Worm (Caenorhabditis elegans) whole organism, late embryonic: ENCODE results near the gene W06A11.1.
A peak's percentile ranks its signal among the peaks of the same experiment; 100 is the strongest.

Experiments used
- C08G9.2 ChIP-seq: sonication (generic microtip); optimal IDR thresholded peaks from 2 replicates; lab custom pipeline; 2016; ENCODE audit warnings: mild to moderate bottlenecking, missing genetic modification characterization, moderate library complexity, missing compliant biosample characterization
- K02D7.2 ChIP-seq: sonication (generic microtip); optimal IDR thresholded peaks from 2 replicates; lab custom pipeline; 2017; ENCODE audit warnings: mild to moderate bottlenecking, missing genetic modification characterization, missing compliant biosample characterization
- T23F11.4 ChIP-seq: fragments of 200-800 bp; sonication (Bioruptor generic); optimal IDR thresholded peaks from 2 replicates; lab custom pipeline; 2018; ENCODE audit warnings: mild to moderate bottlenecking, missing genetic modification characterization, missing compliant biosample characterization
- ceh-14 ChIP-seq: sonication (generic microtip); optimal IDR thresholded peaks from 2 replicates; lab custom pipeline; 2016; ENCODE audit warnings: missing genotype, missing genetic modification characterization, missing compliant biosample characterization
- ceh-18 ChIP-seq: sonication (generic microtip); optimal IDR thresholded peaks from 2 replicates; lab custom pipeline; 2016; ENCODE audit warnings: missing genetic modification characterization, missing compliant biosample characterization
- ceh-19 ChIP-seq: fragments of 200-800 bp; sonication (Bioruptor generic); optimal IDR thresholded peaks from 2 replicates; lab custom pipeline; 2018; ENCODE audit warnings: mild to moderate bottlenecking, missing genetic modification characterization, missing compliant biosample characterization
- ceh-2 ChIP-seq: sonication (generic microtip); optimal IDR thresholded peaks from 2 replicates; lab custom pipeline; 2016; ENCODE audit warnings: missing genotype, missing genetic modification characterization, missing compliant biosample characterization
- ceh-24 ChIP-seq: sonication (generic microtip); optimal IDR thresholded peaks from 2 replicates; lab custom pipeline; 2016; ENCODE audit warnings: mild to moderate bottlenecking, missing genetic modification characterization, missing compliant biosample characterization
- ceh-31 ChIP-seq: sonication (generic microtip); optimal IDR thresholded peaks from 2 replicates; lab custom pipeline; 2016; ENCODE audit warnings: missing genetic modification characterization, missing compliant biosample characterization
- ceh-34 ChIP-seq: sonication (generic microtip); optimal IDR thresholded peaks from 2 replicates; lab custom pipeline; 2016; ENCODE audit warnings: mild to moderate bottlenecking, missing genetic modification characterization, missing compliant biosample characterization
- ceh-48 ChIP-seq: sonication (generic microtip); optimal IDR thresholded peaks from 2 replicates; lab custom pipeline; 2016; ENCODE audit warnings: missing genetic modification characterization, inconsistent platforms, missing compliant biosample characterization
- ceh-6 ChIP-seq: fragments of 200-800 bp; sonication (Bioruptor generic); optimal IDR thresholded peaks from 2 replicates; lab custom pipeline; 2018; ENCODE audit warnings: mild to moderate bottlenecking, missing genetic modification characterization, missing compliant biosample characterization
- ceh-9 ChIP-seq: sonication (generic microtip); optimal IDR thresholded peaks from 2 replicates; lab custom pipeline; 2016; ENCODE audit warnings: mild to moderate bottlenecking, missing genetic modification characterization, inconsistent platforms, missing compliant biosample characterization
- elt-2 ChIP-seq: sonication (generic microtip); optimal IDR thresholded peaks from 2 replicates; lab custom pipeline; 2016; ENCODE audit warnings: missing genetic modification reagents, missing genetic modification characterization, missing compliant biosample characterization
- ets-4 ChIP-seq: sonication (generic microtip); optimal IDR thresholded peaks from 2 replicates; lab custom pipeline; 2016; ENCODE audit warnings: missing genetic modification characterization, missing compliant biosample characterization
- eyg-1 ChIP-seq: sonication (generic microtip); optimal IDR thresholded peaks from 2 replicates; lab custom pipeline; 2016; ENCODE audit warnings: missing genotype, missing genetic modification characterization, missing compliant biosample characterization
- fax-1 ChIP-seq: sonication (generic microtip); optimal IDR thresholded peaks from 2 replicates; lab custom pipeline; 2016; ENCODE audit warnings: missing genotype, missing genetic modification characterization, missing compliant biosample characterization
- fkh-10 ChIP-seq: fragments of 150-350 bp; optimal IDR thresholded peaks from 2 replicates; lab custom pipeline; 2014; ENCODE audit warnings: missing biosample characterization, missing genetic modification reagents, missing genetic modification characterization
- gmeb-2 ChIP-seq: sonication (generic microtip); optimal IDR thresholded peaks from 2 replicates; lab custom pipeline; 2016; ENCODE audit warnings: missing genetic modification characterization, inconsistent platforms, missing compliant biosample characterization
- hlh-13 ChIP-seq: fragments of 200-800 bp; sonication (Bioruptor generic); optimal IDR thresholded peaks from 2 replicates; lab custom pipeline; 2018; ENCODE audit warnings: mild to moderate bottlenecking, missing genetic modification characterization, missing compliant biosample characterization
- hlh-15 ChIP-seq: sonication (generic microtip); optimal IDR thresholded peaks from 2 replicates; lab custom pipeline; 2016; ENCODE audit warnings: missing genetic modification characterization, missing compliant biosample characterization
- hlh-30 ChIP-seq: sonication (generic microtip); optimal IDR thresholded peaks from 2 replicates; lab custom pipeline; 2017; ENCODE audit warnings: antibody characterized with exemption, missing genetic modification characterization, missing compliant biosample characterization; ENCODE audit not compliant: insufficient read depth
- hlh-6 ChIP-seq: sonication (generic microtip); optimal IDR thresholded peaks from 2 replicates; lab custom pipeline; 2016; ENCODE audit warnings: missing genotype, missing genetic modification characterization, missing compliant biosample characterization
- hlh-8 ChIP-seq: sonication (generic microtip); optimal IDR thresholded peaks from 2 replicates; lab custom pipeline; 2016; ENCODE audit warnings: missing genotype, missing genetic modification characterization, missing compliant biosample characterization
- mec-3 ChIP-seq: sonication (generic microtip); optimal IDR thresholded peaks from 2 replicates; lab custom pipeline; 2016; ENCODE audit warnings: borderline replicate concordance, missing genetic modification characterization, missing compliant biosample characterization
- nfya-1 ChIP-seq: sonication (generic microtip); optimal IDR thresholded peaks from 2 replicates; lab custom pipeline; 2017; ENCODE audit warnings: missing genetic modification characterization, mild to moderate bottlenecking, missing compliant biosample characterization, antibody characterized with exemption, moderate library complexity
- nhr-11 ChIP-seq: fragments of 150-350 bp; optimal IDR thresholded peaks from 2 replicates; lab custom pipeline; 2014; ENCODE audit warnings: missing biosample characterization, missing genetic modification characterization
- pag-3 ChIP-seq: sonication (generic microtip); optimal IDR thresholded peaks from 2 replicates; lab custom pipeline; 2016; ENCODE audit warnings: missing compliant biosample characterization, missing genetic modification characterization, borderline replicate concordance
- pax-1 ChIP-seq: fragments of 150-350 bp; optimal IDR thresholded peaks from 2 replicates; lab custom pipeline; 2014; ENCODE audit warnings: missing biosample characterization, missing genetic modification characterization
- pha-2 ChIP-seq: sonication (generic microtip); optimal IDR thresholded peaks from 2 replicates; lab custom pipeline; 2017; ENCODE audit warnings: mild to moderate bottlenecking, missing genetic modification characterization, missing compliant biosample characterization
- pha-4 ChIP-seq: fragments of 150-350 bp; optimal IDR thresholded peaks from 2 replicates; lab custom pipeline; 2018; ENCODE audit warnings: missing biosample characterization, missing genetic modification reagents, missing genetic modification characterization
- pqm-1 ChIP-seq: sonication (generic microtip); optimal IDR thresholded peaks from 2 replicates; lab custom pipeline; 2016; ENCODE audit warnings: missing genetic modification characterization, missing compliant biosample characterization
- pros-1 ChIP-seq: fragments of 150-350 bp; optimal IDR thresholded peaks from 2 replicates; lab custom pipeline; 2014; ENCODE audit warnings: missing biosample characterization, missing genetic modification reagents, missing genetic modification characterization
- ref-2 ChIP-seq: sonication (generic microtip); optimal IDR thresholded peaks from 2 replicates; lab custom pipeline; 2016; ENCODE audit warnings: missing genetic modification characterization, missing compliant biosample characterization
- rnt-1 ChIP-seq: sonication (generic microtip); optimal IDR thresholded peaks from 2 replicates; lab custom pipeline; 2016; ENCODE audit warnings: missing genetic modification characterization, missing compliant biosample characterization
- sox-2 ChIP-seq: fragments of 200-800 bp; sonication (Bioruptor generic); IDR thresholded peaks from 2 replicates; pipeline ENCODE4 v1.3.6; 2022; ENCODE audit warnings: missing genetic modification reagents, missing genetic modification characterization, missing compliant biosample characterization
- sox-4 ChIP-seq: sonication (generic microtip); optimal IDR thresholded peaks from 2 replicates; lab custom pipeline; 2017; ENCODE audit warnings: mild to moderate bottlenecking, missing genetic modification characterization, inconsistent platforms, missing compliant biosample characterization
- tbx-2 ChIP-seq: sonication (generic microtip); optimal IDR thresholded peaks from 2 replicates; lab custom pipeline; 2016; ENCODE audit warnings: missing genetic modification characterization, missing compliant biosample characterization
- tbx-7 ChIP-seq: sonication (generic microtip); optimal IDR thresholded peaks from 2 replicates; lab custom pipeline; 2016; ENCODE audit warnings: missing genotype, missing genetic modification characterization, missing compliant biosample characterization
- ttx-3 ChIP-seq: sonication (generic microtip); optimal IDR thresholded peaks from 2 replicates; lab custom pipeline; 2016; ENCODE audit warnings: missing genetic modification reagents, missing genetic modification characterization, missing compliant biosample characterization
- unc-42 ChIP-seq: sonication (generic microtip); optimal IDR thresholded peaks from 2 replicates; lab custom pipeline; 2016; ENCODE audit warnings: missing genotype, missing genetic modification characterization, missing compliant biosample characterization
- unc-86 ChIP-seq: sonication (generic microtip); optimal IDR thresholded peaks from 2 replicates; lab custom pipeline; 2016; ENCODE audit warnings: missing genetic modification characterization, missing compliant biosample characterization
- ztf-16 ChIP-seq: sonication (generic microtip); optimal IDR thresholded peaks from 2 replicates; lab custom pipeline; 2017; ENCODE audit warnings: missing genetic modification characterization, missing compliant biosample characterization

The W06A11.1 gene

DNA sequence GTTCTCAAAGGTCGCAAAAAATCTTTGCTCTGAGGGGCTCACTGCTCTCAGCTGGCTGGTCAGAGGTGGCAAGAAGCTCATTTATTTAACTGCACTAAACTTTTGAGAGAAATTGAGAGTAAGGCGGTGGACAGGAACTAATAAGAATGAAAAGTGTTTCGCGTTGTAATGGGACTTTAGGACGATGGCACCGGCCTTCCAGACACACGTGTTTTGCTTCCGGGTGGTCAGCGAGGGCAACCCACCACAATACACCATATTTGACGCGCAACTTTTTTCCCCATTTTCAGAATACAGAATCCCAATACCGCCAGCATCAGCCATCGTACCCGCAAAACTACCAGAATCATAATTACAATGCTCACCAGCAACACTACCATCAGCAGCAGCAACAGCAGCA is 27.3 kb upstream of the W06A11.1 start:
- TF ChIP-seq ceh-48 (tag; lab: Kevin White, UChicago) (no peak), C08G9.2 (tag; lab: Kevin White, UChicago) (no peak), pqm-1 (tag; lab: Kevin White, UChicago) (no peak), hlh-13 (GFP tag; lab: Kevin White, UChicago) (no peak), ets-4 (tag; lab: Kevin White, UChicago) (no peak), hlh-8 (tag; lab: Kevin White, UChicago) (no peak), nfya-1 (tag; lab: Kevin White, UChicago) (no peak), ceh-24 (tag; lab: Kevin White, UChicago) (no peak), hlh-15 (tag; lab: Kevin White, UChicago) (no peak), K02D7.2 (no peak), pha-4 (tag; lab: Kevin White, UChicago) (no peak), tbx-7 (no peak), ceh-19 (GFP tag; lab: Kevin White, UChicago) (no peak), unc-42 (no peak), ceh-31 (tag; lab: Kevin White, UChicago) (no peak), ceh-2 (no peak)

DNA sequence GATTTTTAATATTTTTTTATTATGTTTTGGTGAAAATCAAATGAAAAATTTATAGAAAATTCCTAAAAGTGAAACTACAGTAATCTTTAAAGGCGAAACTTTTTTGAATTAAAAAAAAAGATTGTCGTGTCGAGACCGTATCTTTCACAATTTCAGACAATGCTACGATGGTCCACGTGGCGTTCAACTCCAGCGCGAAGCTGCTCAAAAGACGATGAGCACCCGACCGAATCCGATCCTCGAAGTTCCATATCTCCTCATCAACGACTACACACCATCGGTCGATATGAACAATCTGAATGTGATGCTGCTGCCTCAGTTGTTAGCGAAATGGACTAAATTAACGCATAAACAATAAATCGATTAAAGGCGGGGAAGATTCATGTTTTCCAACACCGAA is 24.7 kb upstream of the W06A11.1 start:
- no peak for TF ChIP-seq ttx-3 (tag; lab: Kevin White, UChicago)
- TF ChIP-seq hlh-13 (GFP tag; lab: Kevin White, UChicago): no peak
- no peak for TF ChIP-seq fax-1 (tag; lab: Kevin White, UChicago)
- TF ChIP-seq unc-42: no peak
- TF ChIP-seq hlh-30 (tag; lab: Kevin White, UChicago): no peak
- no peak for TF ChIP-seq pros-1 (tag; lab: Kevin White, UChicago)
- TF ChIP-seq mec-3: no peak
- TF ChIP-seq sox-2 (GFP tag; lab: Robert Waterston, UW): no peak
- TF ChIP-seq ceh-9: no peak
- TF ChIP-seq ceh-24 (tag; lab: Kevin White, UChicago): no peak
- TF ChIP-seq gmeb-2: no peak
- no peak for TF ChIP-seq nfya-1 (tag; lab: Kevin White, UChicago)
- TF ChIP-seq rnt-1 (tag; lab: Kevin White, UChicago): no peak
- TF ChIP-seq tbx-7: no peak
- TF ChIP-seq ceh-19 (GFP tag; lab: Kevin White, UChicago): no peak
- TF ChIP-seq, all 69 proteins: peak for 0

DNA sequence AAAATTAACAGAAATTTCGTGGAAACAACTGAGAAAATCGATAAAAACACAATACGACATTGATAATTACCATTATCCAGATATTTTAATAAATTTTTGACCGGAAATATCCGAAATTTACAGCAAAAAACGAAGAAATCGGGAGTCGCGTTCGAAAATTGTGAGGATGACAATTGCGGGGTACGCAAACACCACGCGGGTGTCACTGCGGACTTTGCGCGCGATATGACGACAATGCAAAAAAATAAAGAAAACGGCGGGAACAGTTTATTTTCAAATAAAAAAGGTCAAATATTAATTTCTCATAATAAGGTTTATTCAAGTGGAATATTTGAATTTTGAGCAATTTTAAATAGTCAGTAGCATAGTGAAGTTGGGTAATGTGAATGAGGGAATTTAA is 23.0 kb upstream of the W06A11.1 start, which contains the start of gene rpn-11:
Gene rpn-11, minus strand, starts transcription at position 198 of the 400 bp plus-strand sequence.
- peak; percentile 36 for TF ChIP-seq ceh-18
- TF ChIP-seq ref-2: peak; percentile 54
- TF ChIP-seq ceh-34: peak; percentile 36
- peak; percentile 44 for TF ChIP-seq elt-2 (tag; lab: Kevin White, UChicago)
- no peak for TF ChIP-seq pag-3 (tag; lab: Kevin White, UChicago)
- TF ChIP-seq unc-86 (tag; lab: Kevin White, UChicago): peak; percentile 37
- TF ChIP-seq ceh-14 (tag; lab: Kevin White, UChicago): peak; percentile 25
- peak; percentile 29 for TF ChIP-seq tbx-2 (tag; lab: Kevin White, UChicago)
- TF ChIP-seq ceh-6 (GFP tag; lab: Kevin White, UChicago): no peak
- TF ChIP-seq pha-2 (tag; lab: Kevin White, UChicago): no peak
- peak; percentile 9 for TF ChIP-seq unc-42
- TF ChIP-seq T23F11.4 (GFP tag; lab: Kevin White, UChicago): no peak
- peak; percentile 39 for TF ChIP-seq pax-1 (tag; lab: Kevin White, UChicago)
- TF ChIP-seq nhr-11 (tag; lab: Kevin White, UChicago): no peak
- TF ChIP-seq hlh-30 (tag; lab: Kevin White, UChicago): peak; percentile 2
- TF ChIP-seq ztf-16 (tag; lab: Kevin White, UChicago): no peak
- no peak for TF ChIP-seq sox-4 (tag; lab: Kevin White, UChicago)
- TF ChIP-seq fkh-10 (GFP tag; lab: Kevin White, UChicago): no peak
- no peak for TF ChIP-seq hlh-8 (tag; lab: Kevin White, UChicago)
- TF ChIP-seq gmeb-2: no peak
- no peak for TF ChIP-seq ceh-24 (tag; lab: Kevin White, UChicago)
- TF ChIP-seq nfya-1 (tag; lab: Kevin White, UChicago): peak; percentile 71
- no peak for TF ChIP-seq eyg-1 (tag; lab: Kevin White, UChicago)
- TF ChIP-seq hlh-6 (tag; lab: Kevin White, UChicago): no peak
- peak; percentile 44 for TF ChIP-seq ceh-31 (tag; lab: Kevin White, UChicago)
- TF ChIP-seq ceh-48 (tag; lab: Kevin White, UChicago): peak; percentile 18
